Worm (Caenorhabditis elegans) whole organism, L2 larva: ENCODE data around the gene F49C5.7.

Source experiments
- F13H6.1 ChIP-seq: sonication (generic microtip); optimal IDR thresholded peaks from 2 replicates; lab custom pipeline; 2016; ENCODE audit warnings: missing genetic modification characterization, missing compliant biosample characterization
- R02D3.7 ChIP-seq: fragments of 150-350 bp; optimal IDR thresholded peaks from 2 replicates; lab custom pipeline; 2014; ENCODE audit warnings: missing biosample characterization, missing genetic modification characterization
- ZK546.5 ChIP-seq: sonication (generic microtip); optimal IDR thresholded peaks from 2 replicates; lab custom pipeline; 2017; ENCODE audit warnings: missing biosample characterization, missing genetic modification characterization
- alr-1 ChIP-seq: fragments of 150-350 bp; optimal IDR thresholded peaks from 2 replicates; lab custom pipeline; 2014; ENCODE audit warnings: missing biosample characterization, missing genetic modification characterization
- aly-2 ChIP-seq: fragments of 150-350 bp; optimal IDR thresholded peaks from 2 replicates; lab custom pipeline; 2014; ENCODE audit warnings: missing biosample characterization, missing genetic modification characterization
- blmp-1 ChIP-seq: sonication (generic microtip); optimal IDR thresholded peaks from 2 replicates; lab custom pipeline; 2017; ENCODE audit warnings: missing genetic modification characterization, mild to moderate bottlenecking, missing compliant biosample characterization, antibody characterized with exemption, moderate library complexity; ENCODE audit not compliant: insufficient read depth
- ceh-82 ChIP-seq: fragments of 150-350 bp; optimal IDR thresholded peaks from 2 replicates; lab custom pipeline; 2014; ENCODE audit warnings: missing biosample characterization, missing genetic modification characterization
- crh-2 ChIP-seq: sonication (generic microtip); optimal IDR thresholded peaks from 2 replicates; lab custom pipeline; 2017; ENCODE audit warnings: missing biosample characterization, missing genetic modification characterization
- egl-27 ChIP-seq: sonication (generic microtip); optimal IDR thresholded peaks from 3 replicates; lab custom pipeline; 2017; ENCODE audit warnings: missing biosample characterization, missing genetic modification reagents, missing genetic modification characterization
- elt-1 ChIP-seq: fragments of 150-350 bp; optimal IDR thresholded peaks from 2 replicates; lab custom pipeline; 2014; ENCODE audit warnings: missing biosample characterization, missing genetic modification characterization
- elt-3 ChIP-seq: sonication (generic microtip); optimal IDR thresholded peaks from 2 replicates; lab custom pipeline; 2017; ENCODE audit warnings: missing biosample characterization, missing genetic modification characterization
- fos-1 ChIP-seq: fragments of 150-350 bp; optimal IDR thresholded peaks from 2 replicates; lab custom pipeline; 2014; ENCODE audit warnings: missing biosample characterization, missing genetic modification characterization
- lin-11 ChIP-seq: fragments of 150-350 bp; sonication (generic microtip); optimal IDR thresholded peaks from 2 replicates; lab custom pipeline; 2014; ENCODE audit warnings: missing biosample characterization, missing genetic modification characterization, inconsistent platforms, mixed read lengths
- lin-13 ChIP-seq: fragments of 150-350 bp; optimal IDR thresholded peaks from 2 replicates; lab custom pipeline; 2014; ENCODE audit warnings: missing biosample characterization, missing genetic modification reagents, missing genetic modification characterization
- lin-39 ChIP-seq: fragments of 150-350 bp; optimal IDR thresholded peaks from 2 replicates; lab custom pipeline; 2014; ENCODE audit warnings: missing biosample characterization, missing genetic modification reagents, missing genetic modification characterization
- mab-5 ChIP-seq: fragments of 150-350 bp; optimal IDR thresholded peaks from 2 replicates; lab custom pipeline; 2014; ENCODE audit warnings: missing biosample characterization, missing genetic modification characterization
- mbf-1 ChIP-seq: sonication (generic microtip); optimal IDR thresholded peaks from 2 replicates; lab custom pipeline; 2017; ENCODE audit warnings: missing biosample characterization, missing genetic modification characterization
- mdl-1 ChIP-seq, 2 experiments: fragments of 150-350 bp in 1 of 2; sonication (generic microtip) in 1 of 2; optimal IDR thresholded peaks; 2 replicates each; lab custom pipeline; 2017; ENCODE audit warnings: missing biosample characterization in 2 of 2, missing genetic modification characterization in 2 of 2
- nhr-11 ChIP-seq: fragments of 150-350 bp; optimal IDR thresholded peaks from 2 replicates; lab custom pipeline; 2014; ENCODE audit warnings: missing biosample characterization, missing genetic modification characterization
- nhr-12 ChIP-seq: fragments of 150-350 bp; optimal IDR thresholded peaks from 2 replicates; lab custom pipeline; 2014; ENCODE audit warnings: missing biosample characterization, missing genetic modification characterization
- nhr-129 ChIP-seq: fragments of 150-350 bp; optimal IDR thresholded peaks from 2 replicates; lab custom pipeline; 2014; ENCODE audit warnings: missing biosample characterization, missing genetic modification characterization
- nhr-21 ChIP-seq: fragments of 150-350 bp; optimal IDR thresholded peaks from 2 replicates; lab custom pipeline; 2014; ENCODE audit warnings: missing biosample characterization, missing genetic modification characterization
- nhr-23 ChIP-seq: fragments of 150-350 bp; optimal IDR thresholded peaks from 2 replicates; lab custom pipeline; 2014; ENCODE audit warnings: missing biosample characterization, missing genetic modification reagents, missing genetic modification characterization
- nhr-237 ChIP-seq: fragments of 150-350 bp; optimal IDR thresholded peaks from 2 replicates; lab custom pipeline; 2014; ENCODE audit warnings: missing biosample characterization, missing genetic modification characterization
- nhr-25 ChIP-seq: fragments of 150-350 bp; sonication (generic microtip); optimal IDR thresholded peaks from 3 replicates; lab custom pipeline; 2014; ENCODE audit warnings: missing biosample characterization, missing genetic modification characterization
- nhr-6 ChIP-seq: fragments of 150-350 bp; optimal IDR thresholded peaks from 2 replicates; lab custom pipeline; 2014; ENCODE audit warnings: missing biosample characterization, missing genetic modification characterization
- peb-1 ChIP-seq: fragments of 150-350 bp; optimal IDR thresholded peaks from 2 replicates; lab custom pipeline; 2014; ENCODE audit warnings: missing biosample characterization, missing genetic modification characterization
- skn-1 ChIP-seq: sonication (generic microtip); optimal IDR thresholded peaks from 2 replicates; lab custom pipeline; 2017; ENCODE audit warnings: missing biosample characterization, missing genetic modification characterization
- sma-3 ChIP-seq: sonication (generic microtip); optimal IDR thresholded peaks from 2 replicates; lab custom pipeline; 2016; ENCODE audit warnings: missing genetic modification reagents, missing genetic modification characterization, missing compliant biosample characterization
- sma-9 ChIP-seq, 2 experiments: fragments of 150-350 bp in 1 of 2; sonication (generic microtip) in 1 of 2; optimal IDR thresholded peaks; 2 replicates each; lab custom pipeline; 2014 to 2016; ENCODE audit warnings: missing genetic modification characterization in 2 of 2, mild to moderate bottlenecking in 1 of 2, missing biosample characterization in 1 of 2, missing compliant biosample characterization in 1 of 2, missing genetic modification reagents in 1 of 2, moderate library complexity in 1 of 2
- snpc-4 ChIP-seq: fragments of 150-350 bp; optimal IDR thresholded peaks from 2 replicates; lab custom pipeline; 2014; ENCODE audit warnings: missing biosample characterization, missing genetic modification characterization
- unc-39 ChIP-seq: fragments of 150-350 bp; optimal IDR thresholded peaks from 2 replicates; lab custom pipeline; 2014; ENCODE audit warnings: missing biosample characterization, missing genetic modification characterization
- unc-55 ChIP-seq: fragments of 150-350 bp; sonication (generic microtip); optimal IDR thresholded peaks from 3 replicates; lab custom pipeline; 2014; ENCODE audit warnings: missing biosample characterization, missing genetic modification reagents, missing genetic modification characterization
- unc-62 ChIP-seq: fragments of 150-350 bp; optimal IDR thresholded peaks from 2 replicates; lab custom pipeline; 2014; ENCODE audit warnings: missing biosample characterization, missing genetic modification reagents, missing genetic modification characterization
- zag-1 ChIP-seq: fragments of 150-350 bp; optimal IDR thresholded peaks from 2 replicates; lab custom pipeline; 2014; ENCODE audit warnings: missing biosample characterization, missing genetic modification characterization
- ztf-11 ChIP-seq: sonication (generic microtip); optimal IDR thresholded peaks from 2 replicates; lab custom pipeline; 2017; ENCODE audit warnings: missing biosample characterization, missing genetic modification characterization

The F49C5.7 gene

ce11 chrII:12550940-12551339 is 15.0 kb upstream of the F49C5.7 start:
- TF ChIP-seq sma-9 (GFP tag; optimal IDR thresholded peaks at IDR 0.05; lab: Kevin White, UChicago) (no peak), sma-9 (tag; optimal IDR thresholded peaks at IDR 0.05; lab: Kevin White, UChicago) (no peak)

DNA sequence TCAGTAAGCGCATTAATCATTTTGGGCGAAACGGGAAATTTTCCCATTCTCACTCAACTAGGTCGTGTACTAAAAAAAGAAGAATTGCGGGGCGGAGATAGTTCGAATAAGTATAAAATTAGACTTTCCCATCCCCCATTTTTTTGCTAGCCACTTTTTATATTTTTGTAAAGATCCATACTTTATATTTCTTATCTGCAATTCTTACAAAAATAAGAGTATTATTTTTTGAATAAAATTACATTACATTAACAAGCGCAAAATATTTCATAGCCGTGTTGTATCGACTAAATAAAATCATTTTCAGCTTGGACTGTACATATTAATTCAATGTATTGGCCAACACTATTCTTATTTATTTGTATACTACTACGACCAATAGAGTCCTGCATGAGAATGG is 10.4 kb upstream of the F49C5.7 start, which contains the start of gene F49C5.11:
F49C5.11 (plus strand) TSS at position 301 of the 400 bp plus-strand sequence.
- TF ChIP-seq zag-1 (tag; lab: Kevin White, UChicago) (no peak), mdl-1 (tag; optimal IDR thresholded peaks at IDR 0.05; lab: Kevin White, UChicago) (no peak), skn-1 (tag; lab: Kevin White, UChicago) (no peak), egl-27 (no peak), R02D3.7 (tag; lab: Kevin White, UChicago) (no peak), ZK546.5 (tag; lab: Kevin White, UChicago) (no peak), fos-1 (tag; lab: Kevin White, UChicago) (no peak), elt-1 (tag; lab: Kevin White, UChicago) (no peak), mbf-1 (tag; lab: Kevin White, UChicago) (no peak), nhr-237 (no peak), ztf-11 (tag; lab: Kevin White, UChicago) (no peak), aly-2 (tag; lab: Kevin White, UChicago) (no peak), nhr-23 (no peak), elt-3 (tag; lab: Kevin White, UChicago) (no peak), snpc-4 (tag; lab: Kevin White, UChicago) (no peak), nhr-12 (tag; lab: Kevin White, UChicago) (no peak)

ce11 chrII:12560210-12560609 is 5.7 kb upstream of the F49C5.7 start, which contains the start of gene F49C5.12:
TSS of gene F49C5.12 (minus strand) at chrII:12560310.
- TF ChIP-seq elt-1 (tag; lab: Kevin White, UChicago), result no peak
- no peak for TF ChIP-seq crh-2 (tag; lab: Kevin White, UChicago)
- TF ChIP-seq unc-62 (GFP tag; lab: Kevin White, UChicago), result no peak
- no peak for TF ChIP-seq unc-39 (tag; lab: Kevin White, UChicago)
- TF ChIP-seq alr-1, result no peak
- no peak for TF ChIP-seq nhr-23
- TF ChIP-seq elt-3 (tag; lab: Kevin White, UChicago), result no peak
- TF ChIP-seq sma-3 (GFP tag; lab: Kevin White, UChicago), result no peak
- TF ChIP-seq lin-39 (tag; lab: Kevin White, UChicago), result no peak
- TF ChIP-seq ceh-82 (tag; lab: Kevin White, UChicago), result no peak
- TF ChIP-seq zag-1 (tag; lab: Kevin White, UChicago), result no peak
- TF ChIP-seq, all 48 proteins: peak for 0

ce11 chrII:12570523-12570922 is 4.6 kb downstream of the F49C5.7 start, which contains the start of gene Y38E10A.1:
TSS of gene Y38E10A.1 (minus strand) at chrII:12570623.
- no peak for TF ChIP-seq nhr-12 (tag; lab: Kevin White, UChicago)
- no peak for TF ChIP-seq lin-11 (tag; lab: Kevin White, UChicago)
- no peak for TF ChIP-seq blmp-1
- no peak for TF ChIP-seq peb-1 (tag; lab: Kevin White, UChicago)
- no peak for TF ChIP-seq ztf-11 (tag; lab: Kevin White, UChicago)

DNA sequence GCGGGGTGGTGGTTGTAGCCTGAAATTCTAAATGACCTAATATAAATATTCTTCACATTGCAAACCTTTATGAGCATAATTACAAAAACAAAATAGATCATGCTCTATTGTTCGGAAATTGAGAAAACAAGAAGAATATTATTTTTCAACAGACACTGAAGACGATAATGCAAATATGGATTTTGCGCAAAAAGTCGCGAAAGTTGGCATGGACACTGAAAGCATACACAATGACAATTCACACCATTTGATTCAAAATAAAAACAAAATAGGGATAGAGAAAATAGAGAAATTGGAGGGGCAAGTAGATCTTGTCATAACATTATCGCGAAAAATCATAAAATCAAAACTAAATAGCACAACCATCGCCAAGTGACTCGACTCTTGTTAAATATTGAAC is 6.8 kb downstream of the F49C5.7 start, which contains the start of gene Y38E10A.35:
Y38E10A.35 (minus strand) TSS at position 101 of the 400 bp plus-strand sequence.
- TF ChIP-seq lin-13 (GFP tag; lab: Kevin White, UChicago) (no peak), blmp-1 (no peak)

- TF ChIP-seq elt-1 (tag; lab: Kevin White, UChicago) (no peak), aly-2 (tag; lab: Kevin White, UChicago) (no peak), snpc-4 (tag; lab: Kevin White, UChicago) (no peak), F13H6.1 (tag; lab: Kevin White, UChicago) (no peak), unc-55 (GFP tag; lab: Kevin White, UChicago) (no peak), nhr-23 (no peak), nhr-6 (tag; lab: Kevin White, UChicago) (no peak), mdl-1 (tag; optimal IDR thresholded peaks at IDR 0.05; lab: Kevin White, UChicago) (no peak), lin-13 (GFP tag; lab: Kevin White, UChicago) (no peak), mab-5 (tag; lab: Kevin White, UChicago) (no peak), nhr-237 (no peak), nhr-21 (no peak), nhr-11 (no peak), egl-27 (no peak), nhr-129 (tag; lab: Kevin White, UChicago) (no peak), nhr-25 (no peak), sma-9 (GFP tag; optimal IDR thresholded peaks at IDR 0.05; lab: Kevin White, UChicago) (no peak), sma-9 (tag; optimal IDR thresholded peaks at IDR 0.05; lab: Kevin White, UChicago) (no peak), unc-39 (tag; lab: Kevin White, UChicago) (no peak), fos-1 (tag; lab: Kevin White, UChicago) (no peak)
- TF ChIP-seq, all 48 proteins: peak for 0
Observed at ce11 chrII:12573541-12573940, 7.6 kb downstream of the F49C5.7 start, which contains the start of gene Y38E10A.2. TSS of gene Y38E10A.2 (minus strand) at chrII:12573641.
